Worm (Caenorhabditis elegans): ENCODE data around the gene Y44A6D.6.

Gene Y44A6D.6

ce11 chrV:20783642-20784041 is 23.5 kb upstream of the Y44A6D.6 start:
- TF ChIP-seq alr-1 (tag; optimal IDR thresholded peaks at IDR 0.05) (no peak), blmp-1 (tag; optimal IDR thresholded peaks at IDR 0.05; ENCODE audit: insufficient read depth) (no peak), ZK546.5 (tag; optimal IDR thresholded peaks at IDR 0.05) (no peak), C34F6.9 (tag; optimal IDR thresholded peaks at IDR 0.05) (no peak), lin-13 (GFP tag; optimal IDR thresholded peaks at IDR 0.05) (no peak), ztf-1 (GFP tag; conservative IDR thresholded peaks at IDR 0.05) (no peak), sma-3 (GFP tag; optimal IDR thresholded peaks at IDR 0.05) (no peak), R02D3.7 (tag; optimal IDR thresholded peaks at IDR 0.05) (no peak)

- TF ChIP-seq mab-5 (tag; optimal IDR thresholded peaks at IDR 0.05) (no peak), ceh-82 (tag; optimal IDR thresholded peaks at IDR 0.05) (no peak), nhr-129 (tag; optimal IDR thresholded peaks at IDR 0.05) (no peak), nhr-11 (tag; optimal IDR thresholded peaks at IDR 0.05) (no peak), Y55F3AM.14 (GFP tag; optimal IDR thresholded peaks at IDR 0.05) (no peak), blmp-1 (tag; optimal IDR thresholded peaks at IDR 0.05; ENCODE audit: insufficient read depth) (no peak), lin-39 (tag; optimal IDR thresholded peaks at IDR 0.05) (no peak), lin-13 (GFP tag; optimal IDR thresholded peaks at IDR 0.05) (no peak), ztf-11 (tag; optimal IDR thresholded peaks at IDR 0.05) (no peak), ceh-16 (tag; optimal IDR thresholded peaks at IDR 0.05) (no peak), nhr-12 (tag; optimal IDR thresholded peaks at IDR 0.05) (no peak), unc-55 (GFP tag; optimal IDR thresholded peaks at IDR 0.05) (no peak), sma-3 (GFP tag; optimal IDR thresholded peaks at IDR 0.05) (no peak), lsy-2 (tag; optimal IDR thresholded peaks at IDR 0.05) (peak; percentile 11 to 19), unc-62 (GFP tag; optimal IDR thresholded peaks at IDR 0.05) (no peak), skn-1 (tag; optimal IDR thresholded peaks at IDR 0.05) (no peak), C34F6.9 (tag; optimal IDR thresholded peaks at IDR 0.05) (peak; percentile 15), mdl-1 (tag; optimal IDR thresholded peaks at IDR 0.05) (no peak), peb-1 (tag; optimal IDR thresholded peaks at IDR 0.05) (no peak), snpc-4 (tag; optimal IDR thresholded peaks at IDR 0.05) (no peak), lin-11 (tag; optimal IDR thresholded peaks at IDR 0.05) (no peak), crh-2 (tag; optimal IDR thresholded peaks at IDR 0.05) (no peak), ZK546.5 (tag; optimal IDR thresholded peaks at IDR 0.05) (no peak), gmeb-1 (tag; optimal IDR thresholded peaks at IDR 0.05) (no peak), aly-2 (tag; optimal IDR thresholded peaks at IDR 0.05) (no peak), unc-39 (tag; optimal IDR thresholded peaks at IDR 0.05) (no peak), ztf-4 (tag; optimal IDR thresholded peaks at IDR 0.05) (peak; percentile 38), elt-3 (tag; optimal IDR thresholded peaks at IDR 0.05) (no peak), R02D3.7 (tag; optimal IDR thresholded peaks at IDR 0.05) (no peak), ztf-1 (GFP tag; conservative IDR thresholded peaks at IDR 0.05) (no peak), fos-1 (tag; optimal IDR thresholded peaks at IDR 0.05) (no peak), zag-1 (tag; optimal IDR thresholded peaks at IDR 0.05) (no peak), sma-9 (GFP tag; optimal IDR thresholded peaks at IDR 0.05) (no peak), sma-9 (tag; optimal IDR thresholded peaks at IDR 0.05) (no peak), nhr-25 (tag; optimal IDR thresholded peaks at IDR 0.05) (peak; percentile 45), nhr-21 (tag; optimal IDR thresholded peaks at IDR 0.05) (peak; percentile 23), egl-27 (tag; optimal IDR thresholded peaks at IDR 0.05) (no peak), alr-1 (tag; optimal IDR thresholded peaks at IDR 0.05) (no peak), nhr-237 (tag; optimal IDR thresholded peaks at IDR 0.05) (no peak), nhr-23 (tag; optimal IDR thresholded peaks at IDR 0.05) (no peak), ama-1 (optimal IDR thresholded peaks at IDR 0.05) (no peak)
These were observed 21.9 kb upstream of the Y44A6D.6 start for ce11 chrV:20785050-20785847.

- TF ChIP-seq sma-3 (GFP tag; optimal IDR thresholded peaks at IDR 0.05) (no peak), nhr-21 (tag; optimal IDR thresholded peaks at IDR 0.05) (no peak), nhr-10 (tag; optimal IDR thresholded peaks at IDR 0.05) (no peak), unc-55 (GFP tag; optimal IDR thresholded peaks at IDR 0.05) (no peak), nhr-11 (tag; optimal IDR thresholded peaks at IDR 0.05) (no peak), nhr-25 (tag; optimal IDR thresholded peaks at IDR 0.05) (no peak), gmeb-1 (tag; optimal IDR thresholded peaks at IDR 0.05) (no peak), nhr-12 (tag; optimal IDR thresholded peaks at IDR 0.05) (no peak), snpc-4 (tag; optimal IDR thresholded peaks at IDR 0.05) (no peak), mbf-1 (tag; optimal IDR thresholded peaks at IDR 0.05) (no peak), egl-27 (tag; optimal IDR thresholded peaks at IDR 0.05) (no peak), R02D3.7 (tag; optimal IDR thresholded peaks at IDR 0.05) (no peak), nhr-77 (tag; optimal IDR thresholded peaks at IDR 0.05) (no peak), Y55F3AM.14 (GFP tag; optimal IDR thresholded peaks at IDR 0.05) (no peak), nhr-129 (tag; optimal IDR thresholded peaks at IDR 0.05) (no peak), nhr-237 (tag; optimal IDR thresholded peaks at IDR 0.05) (no peak), F13H6.1 (tag; optimal IDR thresholded peaks at IDR 0.05) (no peak)
These were observed 21.3 kb upstream of the Y44A6D.6 start for ce11 chrV:20785848-20786225.
